Worm (Caenorhabditis elegans) whole organism, young adult: ENCODE data around the gene znf-782.

Experiments used
- B0035.1 ChIP-seq: sonication (generic microtip); optimal IDR thresholded peaks from 2 replicates; lab custom pipeline; 2016; ENCODE audit warnings: missing genetic modification characterization, mild to moderate bottlenecking, missing compliant biosample characterization, missing genotype, missing genetic modification reagents
- B0336.3 ChIP-seq: fragments of 200-800 bp; sonication (Bioruptor generic); IDR thresholded peaks from 2 replicates; pipeline ENCODE4 v1.3.6; 2022; ENCODE audit warnings: missing genetic modification characterization, missing compliant biosample characterization
- F33H1.4 ChIP-seq: fragments of 200-800 bp; sonication (Bioruptor generic); IDR thresholded peaks from 2 replicates; pipeline ENCODE4 v1.3.6; 2022; ENCODE audit warnings: missing genetic modification reagents, missing genetic modification characterization, missing compliant biosample characterization
- K12H6.12 ChIP-seq: fragments of 200-800 bp; sonication (Bioruptor generic); optimal IDR thresholded peaks from 2 replicates; lab custom pipeline; 2018; ENCODE audit warnings: mild to moderate bottlenecking, missing genetic modification characterization, missing compliant biosample characterization
- Y53F4B.3 ChIP-seq: fragments of 200-800 bp; sonication (Bioruptor generic); IDR thresholded peaks from 2 replicates; pipeline ENCODE4 v1.3.6; 2022; ENCODE audit warnings: missing genetic modification reagents, missing genetic modification characterization, missing compliant biosample characterization
- Y53G8AR.9 ChIP-seq: fragments of 200-800 bp; sonication (Bioruptor generic); conservative IDR thresholded peaks from 2 replicates; pipeline ENCODE4 v1.3.6; 2022; ENCODE audit warnings: missing genetic modification reagents, missing genetic modification characterization, missing compliant biosample characterization
- Y67H2A.10 ChIP-seq: fragments of 200-800 bp; sonication (Bioruptor generic); conservative IDR thresholded peaks from 2 replicates; pipeline ENCODE4 v1.3.6; 2022; ENCODE audit warnings: missing genetic modification reagents, missing genetic modification characterization, missing compliant biosample characterization
- Y79H2A.3 ChIP-seq: fragments of 200-800 bp; sonication (Bioruptor generic); conservative IDR thresholded peaks from 2 replicates; pipeline ENCODE4 v1.3.6; 2022; ENCODE audit warnings: missing genetic modification reagents, missing genetic modification characterization, missing compliant biosample characterization
- akir-1 ChIP-seq: fragments of 200-800 bp; sonication (Bioruptor generic); optimal IDR thresholded peaks from 2 replicates; lab custom pipeline; 2018; ENCODE audit warnings: mild to moderate bottlenecking, missing genetic modification characterization, moderate library complexity, missing compliant biosample characterization
- ama-1 ChIP-seq, 3 experiments: fragments of 150-350 bp in 1 of 3; sonication (generic microtip) in 2 of 3; optimal IDR thresholded peaks; 2 replicates each; lab custom pipeline; 2014 to 2018; ENCODE audit warnings: missing biosample characterization in 2 of 3, missing genetic modification characterization in 2 of 3, missing genetic modification reagents in 2 of 3
- attf-5 ChIP-seq: fragments of 200-800 bp; sonication (Bioruptor generic); optimal IDR thresholded peaks from 2 replicates; lab custom pipeline; 2018; ENCODE audit warnings: mild to moderate bottlenecking, missing genetic modification characterization, missing compliant biosample characterization
- bed-1 ChIP-seq: fragments of 200-800 bp; sonication (Bioruptor generic); IDR thresholded peaks from 2 replicates; pipeline ENCODE4 v1.3.6; 2022; ENCODE audit warnings: missing genetic modification reagents, missing genetic modification characterization, missing compliant biosample characterization
- ccch-3 ChIP-seq: fragments of 200-800 bp; sonication (Bioruptor generic); optimal IDR thresholded peaks from 2 replicates; lab custom pipeline; 2018; ENCODE audit warnings: mild to moderate bottlenecking, missing genetic modification characterization, missing compliant biosample characterization
- cebp-1 ChIP-seq, 2 experiments: fragments of 200-800 bp in 1 of 2; sonication (Bioruptor generic) in 1 of 2; sonication (generic microtip) in 1 of 2; IDR thresholded peaks in 1 of 2; optimal IDR thresholded peaks in 1 of 2; 2 replicates each; pipeline versions ENCODE4 v1.3.6 to Lab custom; 2017 to 2022; ENCODE audit warnings: missing compliant biosample characterization in 2 of 2, missing genetic modification characterization in 2 of 2, mild to moderate bottlenecking in 1 of 2, missing genetic modification reagents in 1 of 2, moderate library complexity in 1 of 2
- cebp-2 ChIP-seq: fragments of 200-800 bp; sonication (Bioruptor generic); IDR thresholded peaks from 2 replicates; pipeline ENCODE4 v1.3.6; 2022; ENCODE audit warnings: missing genetic modification characterization, missing compliant biosample characterization
- ceh-100 ChIP-seq: fragments of 200-800 bp; sonication (Bioruptor generic); IDR thresholded peaks from 2 replicates; pipeline ENCODE4 v1.3.6; 2022; ENCODE audit warnings: missing genetic modification reagents, missing genetic modification characterization, missing compliant biosample characterization
- ceh-27 ChIP-seq: fragments of 200-800 bp; sonication (Bioruptor generic); optimal IDR thresholded peaks from 2 replicates; lab custom pipeline; 2018; ENCODE audit warnings: mild to moderate bottlenecking, missing genetic modification characterization, moderate library complexity, missing compliant biosample characterization
- ceh-79 ChIP-seq: sonication (generic microtip); optimal IDR thresholded peaks from 2 replicates; lab custom pipeline; 2017; ENCODE audit warnings: mild to moderate bottlenecking, missing genetic modification characterization, missing compliant biosample characterization
- efl-1 ChIP-seq: fragments of 150-350 bp; optimal IDR thresholded peaks from 2 replicates; lab custom pipeline; 2014; ENCODE audit warnings: missing biosample characterization, missing genetic modification reagents, missing genetic modification characterization
- egl-18 ChIP-seq: fragments of 200-800 bp; sonication (Bioruptor generic); IDR thresholded peaks from 2 replicates; pipeline ENCODE4 v1.3.6; 2022; ENCODE audit warnings: missing genetic modification reagents, missing genetic modification characterization, missing compliant biosample characterization
- egrh-3 ChIP-seq: fragments of 200-800 bp; sonication (Bioruptor generic); IDR thresholded peaks from 2 replicates; pipeline ENCODE4 v1.3.6; 2022; ENCODE audit warnings: missing genetic modification reagents, missing genetic modification characterization, missing compliant biosample characterization
- ekl-4 ChIP-seq: fragments of 200-800 bp; sonication (Bioruptor generic); IDR thresholded peaks from 2 replicates; pipeline ENCODE4 v1.3.6; 2022; ENCODE audit warnings: missing genetic modification reagents, missing genetic modification characterization, missing compliant biosample characterization
- hlh-12 ChIP-seq: sonication (generic microtip); optimal IDR thresholded peaks from 2 replicates; lab custom pipeline; 2016; ENCODE audit warnings: missing genetic modification characterization, missing compliant biosample characterization
- hsf-1 ChIP-seq: fragments of 200-800 bp; sonication (Bioruptor generic); IDR thresholded peaks from 2 replicates; pipeline ENCODE4 v1.3.6; 2022; ENCODE audit warnings: missing genetic modification reagents, missing genetic modification characterization, missing compliant biosample characterization
- lag-1 ChIP-seq: fragments of 200-800 bp; sonication (Bioruptor generic); IDR thresholded peaks from 2 replicates; pipeline ENCODE4 v1.3.6; 2022; ENCODE audit warnings: missing genetic modification reagents, missing genetic modification characterization, missing compliant biosample characterization
- lin-26 ChIP-seq: fragments of 200-800 bp; sonication (Bioruptor generic); IDR thresholded peaks from 2 replicates; pipeline ENCODE4 v1.3.6; 2022; ENCODE audit warnings: missing genetic modification reagents, missing genetic modification characterization, missing compliant biosample characterization
- lin-40 ChIP-seq: sonication (generic microtip); optimal IDR thresholded peaks from 2 replicates; lab custom pipeline; 2016; ENCODE audit warnings: missing genetic modification characterization, mild to moderate bottlenecking, missing compliant biosample characterization, missing genotype, missing genetic modification reagents
- lin-54 ChIP-seq: fragments of 200-800 bp; sonication (Bioruptor generic); optimal IDR thresholded peaks from 2 replicates; lab custom pipeline; 2018; ENCODE audit warnings: mild to moderate bottlenecking, missing genetic modification characterization, missing compliant biosample characterization
- lir-1 ChIP-seq: fragments of 200-800 bp; sonication (Bioruptor generic); conservative IDR thresholded peaks from 2 replicates; pipeline ENCODE4 v1.3.6; 2022; ENCODE audit warnings: missing genetic modification reagents, missing genetic modification characterization, missing compliant biosample characterization
- lsl-1 ChIP-seq: fragments of 200-800 bp; sonication (Bioruptor generic); optimal IDR thresholded peaks from 2 replicates; lab custom pipeline; 2018; ENCODE audit warnings: mild to moderate bottlenecking, missing genetic modification characterization, moderate library complexity, missing compliant biosample characterization
- madf-10 ChIP-seq: sonication (generic microtip); optimal IDR thresholded peaks from 2 replicates; lab custom pipeline; 2016; ENCODE audit warnings: mild to moderate bottlenecking, missing genetic modification characterization, missing compliant biosample characterization
- madf-3 ChIP-seq: fragments of 200-800 bp; sonication (Bioruptor generic); IDR thresholded peaks from 2 replicates; pipeline ENCODE4 v1.3.6; 2022; ENCODE audit warnings: missing genetic modification reagents, missing genetic modification characterization, missing compliant biosample characterization
- madf-6 ChIP-seq: fragments of 200-800 bp; sonication (Bioruptor generic); IDR thresholded peaks from 2 replicates; pipeline ENCODE4 v1.3.6; 2022; ENCODE audit warnings: missing genetic modification reagents, missing genetic modification characterization, missing compliant biosample characterization
- mcd-1 ChIP-seq: fragments of 200-800 bp; sonication (Bioruptor generic); IDR thresholded peaks from 2 replicates; pipeline ENCODE4 v1.3.6; 2022; ENCODE audit warnings: missing genetic modification reagents, missing genetic modification characterization, missing compliant biosample characterization
- nfyb-1 ChIP-seq: fragments of 200-800 bp; sonication (Bioruptor generic); IDR thresholded peaks from 2 replicates; pipeline ENCODE4 v1.3.6; 2022; ENCODE audit warnings: missing genetic modification reagents, missing genetic modification characterization, missing compliant biosample characterization
- rcor-1 ChIP-seq: fragments of 200-800 bp; sonication (Bioruptor generic); IDR thresholded peaks from 2 replicates; pipeline ENCODE4 v1.3.6; 2022; ENCODE audit warnings: missing genetic modification reagents, missing genetic modification characterization, missing compliant biosample characterization
- snpc-1.3 ChIP-seq: sonication (generic microtip); optimal IDR thresholded peaks from 2 replicates; lab custom pipeline; 2017; ENCODE audit warnings: missing genetic modification characterization, mild to moderate bottlenecking, missing compliant biosample characterization, antibody characterized with exemption, moderate library complexity, missing genotype, missing genetic modification reagents; ENCODE audit not compliant: insufficient read depth
- tbp1 ChIP-seq: fragments of 200-800 bp; sonication (Bioruptor generic); optimal IDR thresholded peaks from 2 replicates; lab custom pipeline; 2018; ENCODE audit warnings: mild to moderate bottlenecking, missing genetic modification characterization, missing compliant biosample characterization
- tbx-9 ChIP-seq: sonication (generic microtip); optimal IDR thresholded peaks from 2 replicates; lab custom pipeline; 2016; ENCODE audit warnings: borderline replicate concordance, missing genetic modification characterization, inconsistent platforms, missing compliant biosample characterization
- zfh-2 ChIP-seq: fragments of 200-800 bp; sonication (Bioruptor generic); conservative IDR thresholded peaks from 2 replicates; pipeline ENCODE4 v1.3.6; 2022; ENCODE audit warnings: missing genetic modification reagents, missing genetic modification characterization, missing compliant biosample characterization
- ztf-25 ChIP-seq: fragments of 200-800 bp; sonication (Bioruptor generic); IDR thresholded peaks from 2 replicates; pipeline ENCODE4 v1.3.6; 2022; ENCODE audit warnings: missing genetic modification reagents, missing genetic modification characterization, missing compliant biosample characterization

The znf-782 gene

DNA sequence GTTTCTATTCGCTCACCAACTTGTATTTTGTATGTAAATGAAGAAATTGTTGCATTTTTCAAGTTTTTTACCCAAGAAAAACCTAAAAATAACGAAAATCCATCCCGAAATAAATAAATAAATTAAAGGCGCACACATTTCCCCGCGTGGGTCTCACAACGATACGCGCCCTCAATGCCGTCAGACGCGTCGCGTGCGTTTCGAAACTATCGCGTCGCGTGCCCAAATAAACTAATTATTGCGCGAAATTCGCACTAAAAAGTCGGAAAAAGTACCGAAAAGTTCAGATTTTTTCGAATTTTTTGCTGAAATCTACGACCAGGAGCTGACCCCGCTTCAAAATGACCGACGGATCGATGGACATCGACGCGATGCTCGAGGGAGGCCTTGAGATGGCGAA is 54.9 kb downstream of the znf-782 start, which contains the start of gene rbm-39 (continued):
- TF ChIP-seq ama-1 (optimal IDR thresholded peaks at IDR 0.05; lab: Kevin White, UChicago), result peak; percentile 27
- no peak for TF ChIP-seq ama-1 (GFP tag; optimal IDR thresholded peaks at IDR 0.05; lab: Kevin White, UChicago)
- no peak for TF ChIP-seq egl-18 (GFP tag; lab: Robert Waterston, UW)
- TF ChIP-seq mcd-1, result peak; percentile 79
- TF ChIP-seq madf-3 (GFP tag; lab: Robert Waterston, UW), result peak; percentile 100
- TF ChIP-seq madf-10, result peak; percentile 83
- peak; percentile 46; the same call in 1 of the 2 replicates for TF ChIP-seq Y53F4B.3 (GFP tag; lab: Robert Waterston, UW)
- TF ChIP-seq ekl-4 (GFP tag; lab: Robert Waterston, UW), result peak; percentile 85
- TF ChIP-seq Y79H2A.3 (GFP tag; lab: Robert Waterston, UW), result peak; percentile 83

DNA sequence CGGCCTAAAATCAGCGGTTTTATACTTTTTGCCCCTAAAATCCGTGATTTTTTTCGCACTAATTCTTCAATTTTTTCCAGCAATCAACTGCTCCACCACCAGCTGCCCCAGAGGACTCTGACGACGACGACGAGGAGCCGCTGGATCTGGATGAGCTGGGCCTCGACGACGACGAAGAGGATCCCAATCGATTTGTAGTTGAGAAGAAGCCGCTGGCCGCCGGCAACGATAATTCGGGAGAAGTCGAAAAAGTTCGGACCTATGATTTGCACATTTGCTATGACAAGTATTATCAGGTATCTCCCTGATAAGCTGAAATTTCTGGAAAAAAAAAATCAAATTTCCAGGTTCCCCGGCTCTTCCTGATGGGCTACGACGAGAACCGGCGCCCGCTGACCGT is 55.5 kb downstream of the znf-782 start:
- TF ChIP-seq lag-1 (GFP tag; lab: Robert Waterston, UW), result no peak
- peak; percentile 61 for TF ChIP-seq zfh-2 (GFP tag; lab: Robert Waterston, UW)
- no peak for TF ChIP-seq ekl-4 (GFP tag; lab: Robert Waterston, UW)
- 0 out of 2 replicates have a peak, but pooled peaks have one; percentile 15 for TF ChIP-seq hsf-1
- no peak for TF ChIP-seq bed-1 (GFP tag; lab: Robert Waterston, UW)

DNA sequence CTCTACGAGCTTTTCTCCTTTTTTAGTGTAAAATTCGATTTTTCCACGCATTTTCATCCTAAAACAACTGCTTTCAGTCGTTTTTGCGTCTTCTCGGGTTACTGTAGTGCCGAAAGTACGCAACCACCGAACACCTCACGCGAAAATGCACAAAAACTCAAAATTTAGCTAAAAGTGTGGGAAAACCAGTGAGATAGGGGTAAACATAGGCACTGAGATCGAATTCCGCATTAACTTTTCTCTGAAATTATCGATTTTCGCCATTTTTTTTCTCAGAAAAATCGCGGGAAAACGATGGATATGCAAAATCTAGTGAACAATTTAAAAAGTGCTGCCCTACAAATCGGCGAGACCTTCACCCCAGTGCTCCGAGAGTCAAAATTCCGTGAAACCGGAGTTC is 57.1 kb downstream of the znf-782 start, which contains the start of gene atg-3:
Gene atg-3, plus strand, starts transcription at position 301 of the 400 bp plus-strand sequence.
- TF ChIP-seq lsl-1 (GFP tag; lab: Kevin White, UChicago) (peak; percentile 21), ztf-25 (GFP tag; lab: Robert Waterston, UW) (no peak), tbp1 (GFP tag; lab: Kevin White, UChicago) (no peak), efl-1 (GFP tag; lab: Kevin White, UChicago) (no peak)
- TF ChIP-seq, all 124 proteins: peak for 1

DNA sequence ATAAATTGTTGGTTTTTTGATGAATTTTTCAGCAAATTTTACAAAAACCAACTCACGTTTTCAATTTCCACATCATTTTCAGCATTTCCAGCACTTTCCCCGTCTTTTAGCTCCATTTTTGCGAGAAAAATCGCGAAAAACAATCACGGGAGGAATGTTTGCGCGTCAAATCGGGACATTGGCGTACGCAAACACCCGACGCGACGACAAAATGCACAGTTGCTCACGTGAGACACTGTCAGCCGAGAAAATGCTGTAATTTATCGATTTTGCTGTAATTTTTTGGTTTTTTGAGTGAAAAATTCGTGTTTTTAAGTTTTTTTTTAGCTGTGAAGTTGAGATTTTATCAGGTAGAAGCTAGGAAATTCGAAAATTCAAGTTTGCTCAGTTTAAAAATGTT is 57.8 kb downstream of the znf-782 start, which contains the start of gene Y55F3AM.9:
Gene Y55F3AM.9, minus strand, starts transcription at position 189 of the 400 bp plus-strand sequence.
- no peak for TF ChIP-seq ccch-3 (GFP tag; lab: Kevin White, UChicago)
- no peak for TF ChIP-seq cebp-2 (GFP tag; lab: Robert Waterston, UW)
- no peak for TF ChIP-seq ceh-79 (tag; lab: Kevin White, UChicago)
- no peak for TF ChIP-seq akir-1 (GFP tag; lab: Kevin White, UChicago)
- no peak for TF ChIP-seq bed-1 (GFP tag; lab: Robert Waterston, UW)
- 0 out of 2 replicates have a peak, but pooled peaks have one; percentile 17 for TF ChIP-seq nfyb-1 (GFP tag; lab: Robert Waterston, UW)
- TF ChIP-seq ceh-27 (GFP tag; lab: Kevin White, UChicago), result no peak
- TF ChIP-seq B0035.1 (tag; lab: Kevin White, UChicago), result no peak
- TF ChIP-seq K12H6.12 (tag; lab: Kevin White, UChicago), result peak; percentile 27
- peak; percentile 41 for TF ChIP-seq lsl-1 (GFP tag; lab: Kevin White, UChicago)
- no peak for TF ChIP-seq snpc-1.3
- peak; percentile 48 for TF ChIP-seq attf-5 (GFP tag; lab: Kevin White, UChicago)
- TF ChIP-seq lir-1 (GFP tag; lab: Robert Waterston, UW), result no peak
- TF ChIP-seq lin-54 (GFP tag; lab: Kevin White, UChicago), result peak; percentile 7
- no peak for TF ChIP-seq hlh-12
- TF ChIP-seq tbx-9, result no peak
- no peak for TF ChIP-seq egrh-3 (GFP tag; lab: Robert Waterston, UW)
- no peak for TF ChIP-seq ama-1 (optimal IDR thresholded peaks at IDR 0.05; lab: Kevin White, UChicago)
- no peak for TF ChIP-seq ama-1 (GFP tag; optimal IDR thresholded peaks at IDR 0.05; lab: Kevin White, UChicago)
- no peak for TF ChIP-seq cebp-1 (GFP tag; IDR thresholded peaks at IDR 0.05; lab: Robert Waterston, UW)
- TF ChIP-seq cebp-1 (tag; optimal IDR thresholded peaks at IDR 0.05; lab: Kevin White, UChicago), result peak; percentile 37
- peak; percentile 24 for TF ChIP-seq lin-40 (tag; lab: Kevin White, UChicago)
- TF ChIP-seq Y67H2A.10 (GFP tag; lab: Robert Waterston, UW), result no peak
- TF ChIP-seq lin-26 (GFP tag; lab: Robert Waterston, UW), result no peak
- peak; percentile 51; the same call in 1 of the 2 replicates for TF ChIP-seq madf-6
- TF ChIP-seq mcd-1, result peak; percentile 68
- TF ChIP-seq Y53G8AR.9, result no peak
- no peak for TF ChIP-seq rcor-1
- TF ChIP-seq F33H1.4 (GFP tag; lab: Robert Waterston, UW), result peak; percentile 52
- no peak for TF ChIP-seq ceh-100 (GFP tag; lab: Robert Waterston, UW)
- TF ChIP-seq B0336.3 (GFP tag; lab: Robert Waterston, UW), result no peak
